Worm (Caenorhabditis elegans): ENCODE results near the gene K06A4.10.

Gene K06A4.10

DNA sequence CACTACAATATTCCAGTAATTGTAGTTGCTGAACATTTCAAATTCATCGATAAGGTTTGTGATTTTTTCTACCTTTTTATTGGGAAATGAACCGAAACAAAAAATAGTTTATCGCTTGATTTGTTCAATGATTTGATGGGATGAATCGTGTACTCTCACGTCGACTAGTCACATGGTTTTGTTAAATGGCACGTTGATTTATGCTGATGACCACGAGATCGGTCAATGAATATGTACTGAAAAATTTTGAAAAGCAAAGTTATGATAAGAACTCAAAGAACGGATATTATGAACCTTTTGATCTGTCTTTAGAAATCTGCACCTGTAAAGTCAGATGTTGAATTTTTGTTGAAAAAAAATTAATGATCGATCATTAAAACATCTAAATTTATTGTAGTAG is 26.7 kb upstream of the K06A4.10 start (continued):
- TF ChIP-seq lsy-2 (tag; optimal IDR thresholded peaks at IDR 0.05) (peak; percentile 15 to 60), skn-1 (tag; optimal IDR thresholded peaks at IDR 0.05) (no peak), unc-130 (tag; optimal IDR thresholded peaks at IDR 0.05) (peak; percentile 93), nhr-20 (tag; optimal IDR thresholded peaks at IDR 0.05) (peak; percentile 94), dsc-1 (tag; optimal IDR thresholded peaks at IDR 0.05) (no peak), snu-23 (GFP tag; optimal IDR thresholded peaks at IDR 0.05) (peak; percentile 79), nhr-47 (tag; optimal IDR thresholded peaks at IDR 0.05) (peak; percentile 69), zag-1 (tag; optimal IDR thresholded peaks at IDR 0.05) (no peak), irx-1 (tag; optimal IDR thresholded peaks at IDR 0.05) (peak; percentile 34), C16A3.4 (tag; optimal IDR thresholded peaks at IDR 0.05) (peak; percentile 70), Y116A8C.19 (tag; optimal IDR thresholded peaks at IDR 0.05; ENCODE audit: borderline replicate concordance) (no peak), alr-1 (tag; optimal IDR thresholded peaks at IDR 0.05; ENCODE audit: borderline replicate concordance) (no peak)

DNA sequence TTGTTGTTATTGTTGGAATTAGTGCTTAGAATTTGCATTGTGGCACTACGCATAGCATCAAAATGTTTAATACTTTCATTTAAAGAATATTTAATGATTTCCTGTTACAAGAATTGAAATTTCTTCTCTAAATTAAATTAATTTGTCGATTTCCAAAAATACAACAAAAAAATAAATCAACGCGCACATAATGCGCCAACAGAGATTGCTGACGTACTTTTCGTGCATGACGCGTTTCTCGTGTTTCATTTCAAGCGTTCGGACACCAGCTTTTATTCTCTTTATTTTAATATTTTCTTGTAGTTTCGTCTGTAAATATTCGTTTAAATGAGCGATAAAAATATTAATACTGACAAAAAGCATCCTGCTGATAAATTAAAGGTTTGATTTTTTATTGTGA is 24.0 kb upstream of the K06A4.10 start, which contains the start of gene eif-2Bdelta:
Gene eif-2Bdelta (plus strand): TSS at position 235 of the 400 bp plus-strand sequence.
- TF ChIP-seq lir-3 (tag; optimal IDR thresholded peaks at IDR 0.05; ENCODE audit: poor library complexity) (no peak), ceh-90 (tag; optimal IDR thresholded peaks at IDR 0.05) (peak; percentile 9), nhr-28 (tag; optimal IDR thresholded peaks at IDR 0.05) (no peak), nhr-85 (tag) (peak; percentile 80), rnt-1 (tag; optimal IDR thresholded peaks at IDR 0.05) (peak; percentile 76), dpl-1 (GFP tag; optimal IDR thresholded peaks at IDR 0.05) (peak; percentile 57 to 76 (median 71)), elt-3 (tag; optimal IDR thresholded peaks at IDR 0.05) (peak in 1 of 6 experiments; percentile 2), unc-86 (tag; optimal IDR thresholded peaks at IDR 0.05) (peak; percentile 59), ztf-11 (tag; optimal IDR thresholded peaks at IDR 0.05) (no peak), pag-3 (tag; optimal IDR thresholded peaks at IDR 0.05; ENCODE audit: borderline replicate concordance, insufficient read depth) (no peak), alr-1 (tag; optimal IDR thresholded peaks at IDR 0.05; ENCODE audit: borderline replicate concordance) (no peak), nhr-11 (tag; optimal IDR thresholded peaks at IDR 0.05) (no peak), ets-5 (GFP tag; IDR thresholded peaks at IDR 0.05) (no peak), sox-4 (tag; optimal IDR thresholded peaks at IDR 0.05) (peak; percentile 63), nhr-77 (tag; optimal IDR thresholded peaks at IDR 0.05) (no peak), nhr-84 (tag; optimal IDR thresholded peaks at IDR 0.05) (no peak), isw-1 (GFP tag; IDR thresholded peaks at IDR 0.05) (peak; percentile 59), unc-62 (GFP tag; optimal IDR thresholded peaks at IDR 0.05) (no peak), fkh-4 (tag; optimal IDR thresholded peaks at IDR 0.05; ENCODE audit: borderline replicate concordance) (no peak), dsc-1 (tag; optimal IDR thresholded peaks at IDR 0.05) (peak; percentile 78), zag-1 (tag; optimal IDR thresholded peaks at IDR 0.05) (no peak), sup-37 (GFP tag; optimal IDR thresholded peaks at IDR 0.05) (no peak), ces-1 (GFP tag; optimal IDR thresholded peaks at IDR 0.05) (no peak), fos-1 (tag; optimal IDR thresholded peaks at IDR 0.05) (no peak), C34B4.2 (tag; optimal IDR thresholded peaks at IDR 0.05) (no peak), unc-130 (tag; optimal IDR thresholded peaks at IDR 0.05) (no peak), tbx-2 (tag; optimal IDR thresholded peaks at IDR 0.05) (peak; percentile 75), lsy-2 (tag; optimal IDR thresholded peaks at IDR 0.05) (peak; percentile 71 to 84), lin-15B (tag; optimal IDR thresholded peaks at IDR 0.05) (no peak), lin-39 (tag; optimal IDR thresholded peaks at IDR 0.05) (peak; percentile 67), ama-1 (optimal IDR thresholded peaks at IDR 0.05) (no peak), lin-14 (GFP tag; optimal IDR thresholded peaks at IDR 0.05) (peak; percentile 72), lin-35 (GFP tag; optimal IDR thresholded peaks at IDR 0.05) (peak; percentile 49 to 76), zip-4 (GFP tag; optimal IDR thresholded peaks at IDR 0.05) (peak; percentile 27), xbp-1 (tag; optimal IDR thresholded peaks at IDR 0.05) (peak; percentile 75), nhr-19 (GFP tag; conservative IDR thresholded peaks at IDR 0.05) (peak; percentile 67), Y116A8C.19 (tag; optimal IDR thresholded peaks at IDR 0.05; ENCODE audit: borderline replicate concordance) (no peak), fkh-8 (tag; optimal IDR thresholded peaks at IDR 0.05) (no peak), nhr-237 (tag; optimal IDR thresholded peaks at IDR 0.05) (no peak), snu-23 (GFP tag; optimal IDR thresholded peaks at IDR 0.05) (peak; percentile 79), blmp-1 (tag; optimal IDR thresholded peaks at IDR 0.05) (peak; percentile 52), aly-2 (tag; optimal IDR thresholded peaks at IDR 0.05) (no peak), fkh-10 (GFP tag; optimal IDR thresholded peaks at IDR 0.05) (no peak), egl-13 (tag; optimal IDR thresholded peaks at IDR 0.05) (peak; percentile 45), aha-1 (tag; optimal IDR thresholded peaks at IDR 0.05) (no peak), ceh-88 (GFP tag; IDR thresholded peaks at IDR 0.05) (no peak)

All from whole organism, L1 larva.